Worm (Caenorhabditis elegans): ENCODE data around the gene ndub-11.

DNA sequence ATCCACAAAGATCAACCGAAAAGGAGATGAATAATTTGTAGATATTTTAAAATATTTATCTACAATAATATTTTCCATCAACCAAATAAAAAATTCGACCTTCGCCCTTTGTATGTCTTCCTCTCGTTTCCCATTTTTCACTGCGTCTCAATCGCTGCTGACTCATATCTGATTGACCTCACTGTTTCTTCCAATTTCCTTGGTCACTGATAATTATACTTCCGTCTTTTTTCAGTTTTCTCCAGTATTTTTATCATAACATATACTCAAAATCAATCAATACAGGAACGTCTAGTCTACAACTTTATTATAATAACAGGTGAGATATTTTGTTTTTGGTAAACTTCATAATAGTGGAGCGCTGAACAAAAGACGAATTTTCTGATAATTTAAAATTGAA is 9.0 kb upstream of the ndub-11 start, which contains the start of gene pmk-3:
- TF ChIP-seq fos-1 (tag; optimal IDR thresholded peaks at IDR 0.05), result no peak
- TF ChIP-seq egl-27 (tag; optimal IDR thresholded peaks at IDR 0.05), result no peak
- no peak for TF ChIP-seq skn-1 (tag; optimal IDR thresholded peaks at IDR 0.05)
- no peak for TF ChIP-seq unc-62 (GFP tag; optimal IDR thresholded peaks at IDR 0.05)
- no peak for TF ChIP-seq aly-2 (tag; optimal IDR thresholded peaks at IDR 0.05)
- no peak for TF ChIP-seq ceh-16 (tag; optimal IDR thresholded peaks at IDR 0.05)
- no peak for TF ChIP-seq lin-15B (tag; optimal IDR thresholded peaks at IDR 0.05)
- peak; percentile 54 for TF ChIP-seq nhr-23 (tag; optimal IDR thresholded peaks at IDR 0.05)
- no peak for TF ChIP-seq zag-1 (tag; optimal IDR thresholded peaks at IDR 0.05)
